Fruit fly (Drosophila melanogaster) whole organism, pupa: ENCODE measurements around the gene CG34167.

Experiments used
- CG10348 ChIP-seq: fragments of 200-800 bp; sonication (Bioruptor generic); IDR thresholded peaks from 2 replicates; pipeline ENCODE4 v1.3.6; 2022; ENCODE audit warnings: missing biosample characterization, missing genetic modification characterization
- CG12605 ChIP-seq: fragments of 200-800 bp; sonication (Bioruptor generic); IDR thresholded peaks from 2 replicates; pipeline ENCODE4 v1.3.6; 2022; ENCODE audit warnings: missing biosample characterization, missing genetic modification characterization
- CG14655 ChIP-seq: fragments of 200-800 bp; sonication (Bioruptor generic); optimal IDR thresholded peaks from 3 replicates; lab custom pipeline; 2017; ENCODE audit warnings: mild to moderate bottlenecking, missing biosample characterization, missing genetic modification reagents, missing genetic modification characterization
- CG15710 ChIP-seq: fragments of 200-800 bp; sonication (Bioruptor generic); optimal IDR thresholded peaks from 2 replicates; lab custom pipeline; 2018; ENCODE audit warnings: missing biosample characterization, mild to moderate bottlenecking, missing genetic modification characterization, moderate library complexity
- CG32121 ChIP-seq: fragments of 200-800 bp; sonication (Bioruptor generic); IDR thresholded peaks from 2 replicates; pipeline ENCODE4 v1.3.6; 2022; ENCODE audit warnings: missing biosample characterization, missing genetic modification characterization
- Pif1B ChIP-seq: fragments of 200-800 bp; sonication (Bioruptor generic); optimal IDR thresholded peaks from 3 replicates; lab custom pipeline; 2016; ENCODE audit warnings: missing biosample characterization, missing genetic modification characterization
- gl ChIP-seq: fragments of 200-800 bp; sonication (Bioruptor generic); optimal IDR thresholded peaks from 2 replicates; lab custom pipeline; 2018; ENCODE audit warnings: missing biosample characterization, mild to moderate bottlenecking, missing genetic modification characterization
- rn ChIP-seq: fragments of 200-800 bp; sonication (Bioruptor generic); IDR thresholded peaks from 2 replicates; pipeline ENCODE4 v1.3.6; 2022; ENCODE audit warnings: missing biosample characterization, missing genetic modification characterization

DNA sequence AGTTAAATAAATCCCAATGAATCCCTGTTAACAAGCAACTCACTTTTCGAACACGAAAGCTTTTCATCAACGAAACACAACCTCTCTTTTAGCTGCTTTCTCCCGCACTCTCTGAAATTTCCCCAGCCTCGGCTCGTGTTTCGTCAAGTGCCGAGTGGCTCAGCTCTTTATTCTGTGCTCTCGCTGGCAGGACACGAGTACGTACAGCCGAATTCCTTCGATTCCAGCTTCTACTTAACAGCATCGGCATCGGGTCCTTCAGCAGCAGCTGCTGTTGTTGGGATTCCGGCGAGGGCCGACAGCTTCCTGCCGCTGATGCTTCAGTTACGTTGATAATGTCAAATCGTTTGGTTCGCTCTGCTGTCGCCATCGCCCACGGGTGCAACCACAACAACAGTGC lies 3.2 kb downstream of the CG34167 start, which contains the start of gene beat-Ic:
- TF ChIP-seq CG15710 (tag; lab: Kevin White, UChicago) (no peak), CG32121 (GFP tag; lab: Robert Waterston, UW) (no peak), CG12605 (no peak), CG10348 (GFP tag; lab: Robert Waterston, UW) (no peak), gl (tag; lab: Kevin White, UChicago) (no peak), rn (GFP tag; lab: Robert Waterston, UW) (no peak), Pif1B (GFP tag; lab: Kevin White, UChicago) (no peak), CG14655 (GFP tag; lab: Kevin White, UChicago) (no peak)
